Fruit fly (Drosophila melanogaster): ENCODE results near the gene SamDC.

Gene SamDC

DNA sequence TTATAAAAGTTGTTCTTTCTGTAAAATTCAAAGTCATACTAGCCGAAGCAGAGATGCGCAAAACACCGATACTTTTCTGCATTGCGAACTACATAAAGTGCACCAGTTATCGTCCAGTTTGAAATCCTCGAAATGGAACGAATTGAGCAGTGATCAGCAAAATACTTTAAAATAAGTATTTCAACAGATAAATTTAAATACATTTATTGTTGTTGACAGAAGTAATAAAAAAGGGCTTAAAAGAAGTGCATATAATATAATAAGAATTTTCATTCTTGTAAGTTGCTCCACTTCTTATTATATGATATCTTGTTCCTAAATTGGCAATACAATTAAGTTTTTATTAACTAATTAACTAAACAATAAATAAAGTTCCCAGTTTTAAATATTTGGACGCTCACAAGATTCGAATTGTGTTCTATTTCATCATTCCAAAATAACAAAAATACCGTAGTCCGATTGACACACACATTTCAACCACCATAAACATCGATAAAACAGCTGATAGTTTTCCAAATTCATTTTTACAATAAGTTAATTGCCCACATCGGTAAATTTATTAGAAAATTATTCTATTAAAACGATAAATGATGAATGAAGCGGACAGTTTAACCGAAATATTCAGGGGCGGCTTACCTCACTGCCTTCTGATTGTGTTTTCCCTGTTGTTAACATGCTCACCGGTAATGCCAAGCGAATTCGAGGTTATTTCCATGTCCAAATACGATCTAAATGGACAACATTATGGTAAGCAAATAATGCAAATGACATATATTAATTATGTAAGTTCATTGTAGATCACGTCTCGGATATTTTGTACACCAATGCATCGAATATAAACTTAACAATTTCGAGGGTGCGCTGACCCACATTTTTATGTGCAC, 24.7 kb upstream of the SamDC start, which contains the start of the genes Usp14 and CG4972:
Usp14 (minus strand) TSS at position 70 of the 884 bp plus-strand sequence.
CG4972 (plus strand) TSS at position 466 of the 884 bp plus-strand sequence.
- TF ChIP-seq noc (tag; optimal IDR thresholded peaks at IDR 0.05), result no peak

dm6 chr2L:10315888-10316287, 23.4 kb upstream of the SamDC start:
- no peak for TF ChIP-seq noc (tag; optimal IDR thresholded peaks at IDR 0.05)

DNA sequence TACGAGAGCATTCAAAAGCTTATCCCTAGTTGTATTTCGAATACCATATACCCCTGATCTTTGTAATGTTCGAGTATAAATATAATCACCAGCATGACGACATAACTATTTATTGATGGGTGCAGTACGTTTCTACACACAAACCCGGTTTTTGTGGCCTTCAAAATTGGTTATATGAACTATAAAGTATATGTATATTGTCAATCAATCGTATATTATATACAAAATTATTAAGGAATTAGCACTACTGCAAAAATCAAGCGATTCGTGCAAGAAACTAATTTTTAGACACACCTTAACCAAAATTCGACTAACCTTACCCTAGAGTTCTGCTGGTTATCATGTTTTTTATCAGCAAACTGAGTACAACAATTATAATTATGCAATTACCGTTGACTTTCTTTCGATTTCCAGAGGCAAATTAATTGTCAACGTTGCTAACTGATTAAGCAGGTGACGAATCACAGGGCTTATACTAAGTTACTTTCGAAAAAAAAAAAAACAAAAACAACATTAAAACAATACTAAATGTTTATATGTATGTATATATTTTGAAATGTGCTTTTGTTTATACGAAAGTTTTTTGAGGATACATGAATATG, 19.0 kb upstream of the SamDC start:
- peak; percentile 23 for TF ChIP-seq noc (tag; optimal IDR thresholded peaks at IDR 0.05)

DNA sequence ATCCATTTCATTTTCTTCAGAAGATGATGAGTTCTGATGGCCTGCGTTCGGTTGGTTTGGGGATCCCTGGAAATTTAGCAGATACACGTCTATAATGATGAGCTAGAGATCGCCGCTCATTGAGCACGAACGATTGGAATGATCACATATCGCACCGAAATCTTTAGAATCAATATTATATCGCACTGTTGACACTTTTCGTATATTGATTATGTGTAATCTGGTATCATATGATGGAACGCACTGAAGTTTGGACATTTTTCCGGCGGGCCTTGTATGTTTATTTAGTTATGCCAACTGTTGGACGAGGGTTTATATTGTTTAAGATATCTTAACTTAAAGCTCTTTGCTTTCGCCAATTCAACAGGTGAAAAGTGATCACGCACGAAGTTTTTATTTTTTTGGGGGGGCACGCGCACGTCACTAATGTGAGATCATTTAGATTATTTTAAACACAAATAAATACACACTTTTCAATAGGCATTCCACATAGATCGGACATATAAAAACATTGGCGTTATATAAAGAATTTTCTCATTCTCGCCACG, 18.1 kb upstream of the SamDC start:
- TF ChIP-seq noc (tag; optimal IDR thresholded peaks at IDR 0.05), result no peak

DNA sequence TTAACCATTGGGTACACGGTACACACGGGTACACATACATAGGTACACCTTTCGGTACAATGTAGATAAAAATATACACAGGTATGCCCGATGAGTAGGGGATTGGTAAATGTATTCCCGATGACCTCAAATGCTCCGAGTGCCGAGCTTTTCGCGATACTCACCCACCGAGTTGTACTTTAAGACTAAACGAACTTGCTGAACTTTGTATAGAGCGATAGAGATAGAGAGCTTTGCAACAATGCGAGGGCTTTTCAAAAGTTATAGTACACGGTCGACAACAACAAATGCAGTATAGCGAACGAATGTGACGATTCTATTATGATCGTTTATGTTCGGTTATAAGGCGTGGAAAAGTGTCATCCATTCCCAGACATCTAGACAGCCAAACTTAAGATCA, 17.6 kb upstream of the SamDC start:
- TF ChIP-seq noc (tag; optimal IDR thresholded peaks at IDR 0.05), result peak; percentile 35

DNA sequence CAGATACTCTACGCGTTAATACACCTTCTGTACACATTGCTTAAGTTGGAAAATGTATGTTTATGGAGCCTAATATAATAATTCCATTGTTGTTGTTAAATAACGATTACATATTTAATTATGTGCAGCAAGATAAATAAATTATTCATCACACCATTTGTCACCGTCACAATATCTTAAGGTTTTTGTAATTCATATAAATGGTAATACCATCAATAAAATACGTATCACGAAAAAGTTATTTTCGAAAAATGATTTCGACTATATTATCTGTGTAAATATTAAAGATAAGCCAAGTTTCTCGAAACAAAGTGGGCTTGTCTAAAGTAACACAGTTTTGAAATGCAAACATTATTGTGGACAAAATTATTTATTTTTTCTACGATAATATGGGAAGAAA, 17.1 kb upstream of the SamDC start, which contains the start of gene CG4995:
CG4995 (plus strand) TSS at position 301 of the 400 bp plus-strand sequence.
- no peak for TF ChIP-seq noc (tag; optimal IDR thresholded peaks at IDR 0.05)

DNA sequence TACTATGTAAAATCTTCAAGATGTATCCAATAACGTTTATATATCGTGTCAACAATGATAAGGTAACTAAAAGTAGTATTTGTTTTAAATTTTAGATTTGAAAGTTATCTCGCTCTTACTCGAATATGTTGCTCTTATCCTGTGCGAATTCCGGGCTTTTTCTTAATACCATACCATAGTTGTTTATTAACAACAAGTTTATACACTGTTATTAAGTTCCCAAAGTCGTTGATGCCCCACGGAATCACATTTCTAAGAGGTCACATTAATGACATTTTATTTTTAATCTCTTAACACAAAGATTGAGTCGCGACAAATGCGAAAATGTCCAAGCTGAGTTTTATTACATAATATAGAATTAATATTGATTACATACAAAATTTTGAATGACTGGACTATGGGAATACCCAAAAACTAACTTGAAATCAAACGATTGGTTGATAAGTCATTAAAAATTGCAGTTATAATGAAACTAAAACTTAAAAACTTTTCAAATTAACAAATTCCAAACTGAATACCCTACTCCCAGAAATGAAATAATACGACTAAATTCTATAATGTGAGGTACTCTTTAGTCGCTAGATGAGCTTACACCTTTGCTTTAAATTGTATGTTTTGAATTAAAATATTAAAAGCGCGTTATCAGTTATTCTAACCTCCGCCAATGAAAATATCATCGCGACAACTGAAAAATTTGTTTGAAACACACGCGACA, 16.3 kb upstream of the SamDC start, which contains the start of gene CG5381:
CG5381 (minus strand) TSS at position 330 of the 715 bp plus-strand sequence.
- TF ChIP-seq noc (tag; optimal IDR thresholded peaks at IDR 0.05), result peak; percentile 62

DNA sequence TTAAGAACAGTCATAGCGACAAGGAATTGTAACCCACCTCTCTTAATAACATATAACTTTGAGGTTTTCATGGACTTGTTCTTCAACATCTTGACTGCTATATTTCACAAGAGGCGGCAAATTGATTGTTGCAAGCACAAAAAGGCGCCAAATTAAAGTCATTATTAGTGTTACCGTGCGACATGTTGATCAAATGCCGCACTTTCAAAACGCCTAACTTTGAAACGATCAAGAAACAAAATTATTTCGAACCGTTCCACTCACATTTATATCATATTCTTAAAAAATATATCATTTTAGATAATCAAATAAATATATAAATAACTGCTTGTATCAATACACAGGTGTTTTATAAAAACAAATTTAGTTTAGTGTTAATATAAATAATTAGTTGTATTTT, 11.5 kb upstream of the SamDC start, which contains the start of gene RnrL:
RnrL (minus strand) TSS at position 154 of the 400 bp plus-strand sequence.
- TF ChIP-seq noc (tag; optimal IDR thresholded peaks at IDR 0.05), result no peak

DNA sequence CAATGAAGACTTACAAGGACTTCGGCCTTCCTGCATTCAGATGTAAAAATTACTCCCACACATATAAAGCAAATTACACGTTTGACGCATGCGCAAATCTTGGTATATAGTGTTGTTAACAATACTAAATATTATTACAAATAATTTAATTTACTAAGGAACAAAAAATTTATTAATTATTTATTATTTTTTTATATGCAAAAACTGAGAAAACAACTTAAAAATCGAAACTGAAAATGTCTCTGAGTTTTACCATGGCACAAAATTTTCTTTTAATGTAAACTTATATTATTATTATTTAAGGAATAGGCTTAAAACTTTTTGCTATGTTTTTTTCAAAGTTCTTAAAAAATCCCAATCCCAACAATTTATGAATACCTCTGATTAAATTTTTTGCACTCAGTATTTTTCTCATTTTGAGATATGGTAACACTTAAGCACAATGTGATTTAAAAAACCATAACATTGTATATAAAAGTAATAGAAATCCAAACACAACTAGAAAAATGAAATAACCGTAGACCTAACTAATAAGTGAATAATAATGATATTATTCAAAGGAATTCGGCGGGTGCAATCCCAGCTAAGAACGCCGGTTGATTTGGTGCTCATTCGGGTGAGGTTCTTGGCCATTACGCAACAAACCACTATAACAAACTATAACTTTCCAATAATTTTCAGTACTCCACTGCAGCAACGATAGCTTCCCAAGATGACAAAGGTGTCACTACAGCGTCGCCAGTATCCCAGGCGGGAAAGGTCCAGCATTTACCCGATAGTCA, 8.0 kb upstream of the SamDC start, which contains the start of the genes Schip1 and Cox10:
Schip1 (minus strand) TSS at position 51 of the 782 bp plus-strand sequence.
Cox10 (plus strand) TSS at position 406 of the 782 bp plus-strand sequence.
- TF ChIP-seq noc (tag; optimal IDR thresholded peaks at IDR 0.05), result no peak

DNA sequence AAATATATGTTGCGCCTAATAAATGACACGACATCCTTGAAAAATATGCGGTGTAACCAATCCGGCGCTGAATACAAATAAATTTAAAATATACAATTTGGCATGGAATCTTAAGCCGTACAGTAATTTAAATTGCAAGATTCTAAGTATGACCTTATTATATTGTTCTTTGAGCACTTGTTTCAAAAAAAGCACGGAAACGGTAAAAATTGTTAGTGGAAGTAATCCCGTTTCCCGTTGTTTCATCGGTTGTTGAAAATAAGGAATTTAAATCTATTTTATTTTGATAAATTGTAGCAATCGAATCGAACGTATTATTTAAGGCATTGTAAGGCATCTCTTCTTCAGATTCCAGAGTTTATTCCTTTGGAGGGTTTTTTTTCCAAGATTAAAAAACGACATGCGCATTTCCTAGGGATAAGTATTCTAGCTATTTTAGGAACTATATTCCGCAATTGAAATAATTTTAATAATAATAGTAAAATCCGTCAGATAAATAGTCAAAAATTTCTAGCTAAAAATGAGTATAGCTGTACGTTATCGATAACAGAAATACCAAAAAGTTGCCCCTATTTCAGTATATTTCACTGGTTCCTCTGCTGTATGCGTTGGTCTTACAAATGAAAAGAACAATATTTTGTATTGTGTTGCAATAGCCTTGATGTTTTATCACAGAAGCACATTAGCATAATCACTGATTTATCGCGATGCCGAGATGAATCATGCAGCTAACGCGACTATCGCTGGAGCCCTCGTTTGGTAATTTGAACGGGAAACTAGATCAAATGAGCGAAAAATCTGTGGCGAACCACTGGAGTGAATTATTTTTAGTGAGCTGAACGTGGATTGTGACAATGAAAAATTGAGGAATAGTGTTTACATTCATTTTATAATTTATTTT, 5.9 kb upstream of the SamDC start, which contains the start of gene GATAd:
GATAd (plus strand) TSS at position 644 of the 901 bp plus-strand sequence.
- TF ChIP-seq noc (tag; optimal IDR thresholded peaks at IDR 0.05), result no peak

dm6 chr2L:10334213-10334612, 5.0 kb upstream of the SamDC start:
- TF ChIP-seq noc (tag; optimal IDR thresholded peaks at IDR 0.05), result no peak

DNA sequence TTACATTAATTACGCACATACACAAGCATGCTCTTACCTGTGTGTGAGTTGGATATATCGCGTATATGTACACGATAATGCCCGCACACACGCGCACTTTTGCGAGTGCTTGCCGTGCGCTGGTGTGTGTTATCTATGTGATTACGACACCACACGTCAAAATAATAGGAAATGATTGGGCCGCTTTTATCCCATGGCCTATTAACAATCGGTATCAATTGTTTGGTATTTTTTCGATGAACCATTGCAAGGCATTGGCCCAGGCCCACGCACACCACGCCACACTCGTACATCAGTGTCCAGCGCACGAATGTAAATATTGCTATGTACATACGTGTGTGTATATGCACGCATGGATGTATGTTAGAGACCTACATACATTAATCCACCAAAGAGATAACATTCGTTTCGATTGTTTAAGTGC, 4.4 kb upstream of the SamDC start:
- peak; percentile 89 for TF ChIP-seq noc (tag; optimal IDR thresholded peaks at IDR 0.05)

DNA sequence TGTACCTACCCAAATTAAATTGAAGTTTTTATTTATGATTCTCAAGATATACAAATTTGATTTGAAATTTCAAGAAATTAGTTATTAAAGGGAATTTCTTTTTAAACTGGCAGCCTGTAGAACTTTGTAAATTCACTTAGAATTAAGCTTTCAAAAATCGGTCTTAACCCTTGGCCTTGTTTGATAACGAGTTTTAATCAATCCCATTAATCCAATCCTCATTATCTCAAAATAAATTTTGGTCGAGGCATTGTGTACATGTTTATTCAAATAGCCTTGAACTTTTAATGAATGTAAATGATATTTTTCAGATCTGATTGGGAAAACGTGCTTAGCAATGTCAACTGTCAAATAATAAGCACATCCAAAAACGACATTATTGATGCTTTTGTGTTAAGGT, 584 bp downstream of the SamDC start:
- no peak for TF ChIP-seq noc (tag; optimal IDR thresholded peaks at IDR 0.05)

dm6 chr2L:10341405-10341804, 2.1 kb downstream of the SamDC start, which contains the start of gene CG31715:
CG31715 (plus strand) TSS chr2L:10341616.
- peak; percentile 14 for TF ChIP-seq noc (tag; optimal IDR thresholded peaks at IDR 0.05)

Data from whole organism, larva.